Fruit fly (Drosophila melanogaster) whole organism, prepupa: ENCODE measurements around the gene tkv.

Experiments used
- Blimp-1 ChIP-seq: fragments of 200-800 bp; sonication (Bioruptor generic); optimal IDR thresholded peaks from 3 replicates; lab custom pipeline; 2017; ENCODE audit warnings: missing biosample characterization, missing genetic modification characterization, mild to moderate bottlenecking, moderate library complexity, missing genetic modification reagents
- CG11294 ChIP-seq: fragments of 200-800 bp; sonication (Bioruptor generic); IDR thresholded peaks from 2 replicates; pipeline ENCODE4 v1.3.6; 2022; ENCODE audit warnings: missing biosample characterization, missing genetic modification characterization
- CG11902 ChIP-seq: fragments of 200-800 bp; sonication (Bioruptor generic); optimal IDR thresholded peaks from 3 replicates; lab custom pipeline; 2016; ENCODE audit warnings: missing biosample characterization, missing genetic modification characterization
- CG15336 ChIP-seq: fragments of 200-800 bp; sonication (Bioruptor generic); IDR thresholded peaks from 2 replicates; pipeline ENCODE4 v1.3.6; 2022; ENCODE audit warnings: missing biosample characterization, missing genetic modification characterization
- CG1621 ChIP-seq: fragments of 200-800 bp; sonication (Bioruptor generic); optimal IDR thresholded peaks from 3 replicates; lab custom pipeline; 2018; ENCODE audit warnings: missing biosample characterization, mild to moderate bottlenecking, missing genetic modification characterization
- CG16779 ChIP-seq: fragments of 200-800 bp; sonication (Bioruptor generic); optimal IDR thresholded peaks from 3 replicates; lab custom pipeline; 2017; ENCODE audit warnings: missing biosample characterization, mild to moderate bottlenecking, missing genetic modification characterization
- CG3032 ChIP-seq: fragments of 200-800 bp; optimal IDR thresholded peaks from 2 replicates; lab custom pipeline; 2019; ENCODE audit warnings: missing biosample characterization, mild to moderate bottlenecking, missing genetic modification characterization, moderate library complexity
- CG31627 ChIP-seq: fragments of 200-800 bp; sonication (Bioruptor generic); optimal IDR thresholded peaks from 3 replicates; lab custom pipeline; 2016; ENCODE audit warnings: missing biosample characterization, missing genetic modification characterization
- CG32006 ChIP-seq: fragments of 200-800 bp; sonication (Bioruptor generic); optimal IDR thresholded peaks from 3 replicates; lab custom pipeline; 2017; ENCODE audit warnings: missing biosample characterization, mild to moderate bottlenecking, missing genetic modification characterization
- CG34406 ChIP-seq: fragments of 200-800 bp; sonication (Bioruptor generic); optimal IDR thresholded peaks from 3 replicates; lab custom pipeline; 2016; ENCODE audit warnings: missing biosample characterization, missing genetic modification characterization
- CG4318 ChIP-seq: fragments of 200-800 bp; sonication (Bioruptor generic); optimal IDR thresholded peaks from 3 replicates; lab custom pipeline; 2017; ENCODE audit warnings: missing biosample characterization, mild to moderate bottlenecking, missing genetic modification characterization
- CG6276 ChIP-seq: fragments of 200-800 bp; sonication (Bioruptor generic); optimal IDR thresholded peaks from 2 replicates; lab custom pipeline; 2017; ENCODE audit warnings: missing biosample characterization, mild to moderate bottlenecking, missing genetic modification characterization
- CG6854 ChIP-seq: fragments of 200-800 bp; sonication (Bioruptor generic); optimal IDR thresholded peaks from 2 replicates; lab custom pipeline; 2017; ENCODE audit warnings: missing biosample characterization, mild to moderate bottlenecking, missing genetic modification characterization
- CG7368 ChIP-seq: fragments of 200-800 bp; sonication (Bioruptor generic); optimal IDR thresholded peaks from 3 replicates; lab custom pipeline; 2016; ENCODE audit warnings: missing biosample characterization, missing genetic modification characterization
- CG8632 ChIP-seq: fragments of 200-800 bp; sonication (Bioruptor generic); optimal IDR thresholded peaks from 3 replicates; lab custom pipeline; 2016; ENCODE audit warnings: missing biosample characterization, missing genetic modification characterization
- Eip78C ChIP-seq: fragments of 200-800 bp; sonication (Bioruptor generic); peaks from one replicate; lab custom pipeline; 2016; ENCODE audit warnings: missing biosample characterization, missing genetic modification characterization
- Eip93F ChIP-seq: fragments of 200-800 bp; sonication (Bioruptor generic); optimal IDR thresholded peaks from 2 replicates; lab custom pipeline; 2016; ENCODE audit warnings: missing biosample characterization, mild to moderate bottlenecking, missing genetic modification characterization
- Ets21C ChIP-seq: fragments of 200-800 bp; sonication (Bioruptor generic); optimal IDR thresholded peaks from 3 replicates; lab custom pipeline; 2016; ENCODE audit warnings: missing biosample characterization, missing genetic modification characterization
- Ets96B ChIP-seq: fragments of 200-800 bp; optimal IDR thresholded peaks from 2 replicates; lab custom pipeline; 2019; ENCODE audit warnings: missing biosample characterization, mild to moderate bottlenecking, missing genetic modification characterization, moderate library complexity
- Gug ChIP-seq: fragments of 200-800 bp; sonication (Bioruptor generic); IDR thresholded peaks from 2 replicates; pipeline ENCODE4 v1.3.6; 2022; ENCODE audit warnings: missing biosample characterization, missing genetic modification characterization
- Hr38 ChIP-seq: sonication (Bioruptor generic); optimal IDR thresholded peaks from 2 replicates; lab custom pipeline; 2016; ENCODE audit warnings: missing biosample characterization, missing genetic modification characterization
- Hr39 ChIP-seq: fragments of 200-800 bp; sonication (Bioruptor generic); optimal IDR thresholded peaks from 2 replicates; lab custom pipeline; 2016; ENCODE audit warnings: missing biosample characterization, missing genetic modification characterization
- Lpt ChIP-seq: fragments of 200-800 bp; sonication (Bioruptor generic); optimal IDR thresholded peaks from 3 replicates; lab custom pipeline; 2016; ENCODE audit warnings: missing biosample characterization, missing genetic modification characterization
- Sox102F ChIP-seq: fragments of 200-800 bp; sonication (Bioruptor generic); optimal IDR thresholded peaks from 2 replicates; lab custom pipeline; 2016; ENCODE audit warnings: missing biosample characterization, mild to moderate bottlenecking, missing genetic modification characterization
- Sox15 ChIP-seq: fragments of 200-800 bp; sonication (Bioruptor generic); optimal IDR thresholded peaks from 3 replicates; lab custom pipeline; 2016; ENCODE audit warnings: missing biosample characterization, missing genetic modification characterization
- achi ChIP-seq: fragments of 200-800 bp; sonication (Bioruptor generic); optimal IDR thresholded peaks from 3 replicates; lab custom pipeline; 2016; ENCODE audit warnings: missing biosample characterization, missing genetic modification characterization
- acj6 ChIP-seq: fragments of 200-800 bp; sonication (Bioruptor generic); optimal IDR thresholded peaks from 3 replicates; lab custom pipeline; 2016; ENCODE audit warnings: missing biosample characterization, missing genetic modification characterization
- cyc ChIP-seq: fragments of 200-800 bp; sonication (Bioruptor generic); optimal IDR thresholded peaks from 3 replicates; lab custom pipeline; 2016; ENCODE audit warnings: missing biosample characterization, missing genetic modification characterization
- dac ChIP-seq: fragments of 200-800 bp; sonication (Bioruptor generic); optimal IDR thresholded peaks from 2 replicates; lab custom pipeline; 2017; ENCODE audit warnings: missing biosample characterization, mild to moderate bottlenecking, missing genetic modification characterization
- dsx ChIP-seq: fragments of 200-800 bp; optimal IDR thresholded peaks from 3 replicates; lab custom pipeline; 2019; ENCODE audit warnings: missing biosample characterization, mild to moderate bottlenecking, missing genetic modification characterization, moderate library complexity; ENCODE audit not compliant: poor library complexity, severe bottlenecking
- esn ChIP-seq: fragments of 200-800 bp; sonication (Bioruptor generic); optimal IDR thresholded peaks from 2 replicates; lab custom pipeline; 2016; ENCODE audit warnings: missing biosample characterization, mild to moderate bottlenecking, missing genetic modification characterization, moderate library complexity
- fkh ChIP-seq: fragments of 200-800 bp; sonication (Bioruptor generic); optimal IDR thresholded peaks from 3 replicates; lab custom pipeline; 2017; ENCODE audit warnings: missing biosample characterization, mild to moderate bottlenecking, missing genetic modification characterization, moderate library complexity
- lz ChIP-seq: fragments of 200-800 bp; sonication (Bioruptor generic); optimal IDR thresholded peaks from 3 replicates; lab custom pipeline; 2016; ENCODE audit warnings: missing biosample characterization, missing genetic modification characterization
- salr ChIP-seq, 2 experiments: fragments of 200-800 bp; sonication (Bioruptor generic); optimal IDR thresholded peaks; 3 replicates each; lab custom pipeline; 2016 to 2018; ENCODE audit warnings: missing biosample characterization in 2 of 2, missing genetic modification characterization in 2 of 2, mild to moderate bottlenecking in 1 of 2
- spab ChIP-seq: fragments of 200-800 bp; sonication (Bioruptor generic); optimal IDR thresholded peaks from 2 replicates; lab custom pipeline; 2017; ENCODE audit warnings: missing biosample characterization, mild to moderate bottlenecking, missing genetic modification characterization, missing genetic modification reagents
- topi ChIP-seq: fragments of 200-800 bp; sonication (Bioruptor generic); optimal IDR thresholded peaks from 3 replicates; lab custom pipeline; 2016; ENCODE audit warnings: missing biosample characterization, missing genetic modification characterization
- vri ChIP-seq: fragments of 200-800 bp; sonication (Bioruptor generic); optimal IDR thresholded peaks from 3 replicates; lab custom pipeline; 2016; ENCODE audit warnings: missing biosample characterization, mild to moderate bottlenecking, missing genetic modification characterization

tkv gene

dm6 chr2L:5278309-5279130 is 7.3 kb upstream of the tkv start, which contains the start of the genes Nin and Bub1 (continued):
- TF ChIP-seq Hr38 (GFP tag; lab: Kevin White, UChicago) (no peak), topi (no peak), CG15336 (GFP tag; lab: Robert Waterston, UW) (no peak), Ets96B (no peak), CG8632 (no peak), Blimp-1 (no peak), salr (GFP tag; optimal IDR thresholded peaks at IDR 0.05; lab: Kevin White, UChicago) (no peak), Sox102F (GFP tag; lab: Kevin White, UChicago) (no peak), CG1621 (tag; lab: Kevin White, UChicago) (no peak), achi (GFP tag; lab: Kevin White, UChicago) (peak; percentile 59), CG6854 (GFP tag; lab: Kevin White, UChicago) (no peak), CG6276 (no peak), vri (GFP tag; lab: Kevin White, UChicago) (peak; percentile 88), acj6 (GFP tag; lab: Kevin White, UChicago) (no peak), CG11902 (GFP tag; lab: Kevin White, UChicago) (peak; percentile 2), Hr39 (peak; percentile 30), Lpt (GFP tag; lab: Kevin White, UChicago) (no peak), CG32006 (no peak), Ets21C (GFP tag; lab: Kevin White, UChicago) (no peak), CG7368 (GFP tag; lab: Kevin White, UChicago) (no peak), lz (peak; percentile 49), CG11294 (GFP tag; lab: Robert Waterston, UW) (no peak), esn (GFP tag; lab: Kevin White, UChicago) (peak; percentile 64), Gug (GFP tag; lab: Robert Waterston, UW) (no peak), CG3032 (peak; percentile 31), CG34406 (GFP tag; lab: Kevin White, UChicago) (peak; percentile 17), Eip93F (GFP tag; lab: Kevin White, UChicago) (no peak), Eip78C (peak; percentile 80), spab (GFP tag; lab: Kevin White, UChicago) (no peak), cyc (GFP tag; lab: Kevin White, UChicago) (peak; percentile 17), dsx (GFP tag; lab: Kevin White, UChicago) (no peak)
- TF ChIP-seq, all 60 proteins: peak for 15

- no peak for TF ChIP-seq dsx (GFP tag; lab: Kevin White, UChicago)
- TF ChIP-seq CG4318 = no peak
- TF ChIP-seq CG7368 (GFP tag; lab: Kevin White, UChicago) = no peak
- no peak for TF ChIP-seq fkh (GFP tag; lab: Kevin White, UChicago)
- no peak for TF ChIP-seq dac
- no peak for TF ChIP-seq CG31627 (GFP tag; lab: Kevin White, UChicago)
- TF ChIP-seq Gug (GFP tag; lab: Robert Waterston, UW) = no peak
- no peak for TF ChIP-seq CG16779 (tag; lab: Kevin White, UChicago)
- TF ChIP-seq Sox15 = no peak
These were observed 6.3 kb upstream of the tkv start for dm6 chr2L:5277262-5278008.
